Fruit fly (Drosophila melanogaster) whole organism, embryonic: ENCODE data around the gene CG31776.

ENCODE experiments used
- BEAF-32 ChIP-seq: fragments of 200-800 bp; sonication (Bioruptor generic); optimal IDR thresholded peaks from 3 replicates; lab custom pipeline; 2017; ENCODE audit warnings: missing biosample characterization, missing genetic modification characterization, mild to moderate bottlenecking, moderate library complexity, missing genetic modification reagents
- BtbVII ChIP-seq: fragments of 200-800 bp; sonication (Bioruptor generic); optimal IDR thresholded peaks from 3 replicates; lab custom pipeline; 2017; ENCODE audit warnings: missing biosample characterization, mild to moderate bottlenecking, missing genetic modification characterization
- C15 ChIP-seq: fragments of 200-800 bp; sonication (Bioruptor generic); IDR thresholded peaks from 3 replicates; pipeline ENCODE4 v1.3.6; 2022; ENCODE audit warnings: missing biosample characterization, missing genetic modification characterization
- CG10267 ChIP-seq: fragments of 200-800 bp; sonication (Bioruptor generic); optimal IDR thresholded peaks from 2 replicates; lab custom pipeline; 2018; ENCODE audit warnings: missing biosample characterization, mild to moderate bottlenecking, missing genetic modification characterization, moderate library complexity
- CG11093 ChIP-seq: fragments of 200-800 bp; sonication (Bioruptor generic); IDR thresholded peaks from 3 replicates; pipeline ENCODE4 v1.3.6; 2022; ENCODE audit warnings: missing biosample characterization, missing genetic modification characterization
- CG12219 ChIP-seq: fragments of 200-800 bp; sonication (Bioruptor generic); optimal IDR thresholded peaks from 3 replicates; lab custom pipeline; 2018; ENCODE audit warnings: missing biosample characterization, mild to moderate bottlenecking, missing genetic modification characterization
- CG12391 ChIP-seq: fragments of 200-800 bp; sonication (Bioruptor generic); optimal IDR thresholded peaks from 3 replicates; lab custom pipeline; 2018; ENCODE audit warnings: missing biosample characterization, mild to moderate bottlenecking, missing genetic modification characterization, moderate library complexity
- CG13624 ChIP-seq: fragments of 200-800 bp; sonication (Bioruptor generic); optimal IDR thresholded peaks from 2 replicates; lab custom pipeline; 2016; ENCODE audit warnings: missing biosample characterization, missing genetic modification characterization
- CG14710 ChIP-seq: fragments of 200-800 bp; sonication (Bioruptor generic); optimal IDR thresholded peaks from 3 replicates; lab custom pipeline; 2019; ENCODE audit warnings: missing biosample characterization, mild to moderate bottlenecking, missing genetic modification characterization, moderate library complexity
- CG15696 ChIP-seq: fragments of 200-800 bp; sonication (Bioruptor generic); optimal IDR thresholded peaks from 2 replicates; lab custom pipeline; 2019; ENCODE audit warnings: missing biosample characterization, mild to moderate bottlenecking, missing genetic modification characterization, moderate library complexity
- CG17186 ChIP-seq: fragments of 200-800 bp; sonication (Bioruptor generic); optimal IDR thresholded peaks from 3 replicates; lab custom pipeline; 2017; ENCODE audit warnings: missing biosample characterization, missing genetic modification reagents, missing genetic modification characterization
- CG17829 ChIP-seq: fragments of 200-800 bp; optimal IDR thresholded peaks from 2 replicates; lab custom pipeline; 2019; ENCODE audit warnings: missing biosample characterization, mild to moderate bottlenecking, missing genetic modification characterization, moderate library complexity
- CG2875 ChIP-seq: fragments of 200-800 bp; sonication (Bioruptor generic); optimal IDR thresholded peaks from 2 replicates; lab custom pipeline; 2017; ENCODE audit warnings: missing biosample characterization, mild to moderate bottlenecking, missing genetic modification characterization, missing genetic modification reagents
- CG4328 ChIP-seq: fragments of 200-800 bp; sonication (Bioruptor generic); optimal IDR thresholded peaks from 3 replicates; lab custom pipeline; 2017; ENCODE audit warnings: missing biosample characterization, missing genetic modification reagents, missing genetic modification characterization
- CG6254 ChIP-seq: fragments of 200-800 bp; sonication (Bioruptor generic); optimal IDR thresholded peaks from 3 replicates; lab custom pipeline; 2017; ENCODE audit warnings: mild to moderate bottlenecking, missing biosample characterization, missing genetic modification reagents, missing genetic modification characterization
- CG7963 ChIP-seq: fragments of 200-800 bp; sonication (Bioruptor generic); IDR thresholded peaks from 3 replicates; pipeline ENCODE4 v1.3.6; 2022; ENCODE audit warnings: missing biosample characterization, missing genetic modification characterization; ENCODE audit not compliant: partially characterized antibody
- CG9797 ChIP-seq: fragments of 200-800 bp; sonication (Bioruptor generic); optimal IDR thresholded peaks from 3 replicates; lab custom pipeline; 2018; ENCODE audit warnings: missing biosample characterization, mild to moderate bottlenecking, missing genetic modification characterization
- CTCF ChIP-seq: fragments of 200-800 bp; sonication (Bioruptor generic); optimal IDR thresholded peaks from 2 replicates; lab custom pipeline; 2017; ENCODE audit warnings: missing biosample characterization, mild to moderate bottlenecking, missing genetic modification characterization, moderate library complexity
- Dip2 ChIP-seq: fragments of 200-800 bp; sonication (Bioruptor generic); IDR thresholded peaks from 2 replicates; pipeline ENCODE4 v1.3.6; 2022; ENCODE audit warnings: missing biosample characterization, missing genetic modification characterization
- Dll ChIP-seq: fragments of 200-800 bp; sonication (Bioruptor generic); IDR thresholded peaks from 4 replicates; pipeline ENCODE4 v1.3.6; 2022; ENCODE audit warnings: missing biosample characterization, missing genetic modification characterization; ENCODE audit not compliant: partially characterized antibody
- E2f2 ChIP-seq: fragments of 200-800 bp; sonication (Bioruptor generic); IDR thresholded peaks from 2 replicates; pipeline ENCODE4 v1.3.6; 2022; ENCODE audit warnings: missing biosample characterization, missing genetic modification characterization
- Elba2 ChIP-seq: fragments of 200-800 bp; sonication (Bioruptor generic); optimal IDR thresholded peaks from 3 replicates; lab custom pipeline; 2016; ENCODE audit warnings: missing biosample characterization, missing genetic modification characterization
- Ets65A ChIP-seq: fragments of 200-800 bp; sonication (Bioruptor generic); peaks from one replicate; lab custom pipeline; 2016; ENCODE audit warnings: missing biosample characterization, missing genetic modification characterization
- HHEX ChIP-seq: fragments of 200-800 bp; sonication (Bioruptor generic); optimal IDR thresholded peaks from 3 replicates; lab custom pipeline; 2017; ENCODE audit warnings: missing biosample characterization, mild to moderate bottlenecking, missing genetic modification characterization, missing genetic modification reagents
- Hey ChIP-seq: fragments of 200-800 bp; sonication (Bioruptor generic); optimal IDR thresholded peaks from 3 replicates; lab custom pipeline; 2018; ENCODE audit warnings: missing biosample characterization, mild to moderate bottlenecking, missing genetic modification characterization
- Hr39 ChIP-seq: fragments of >200 bp; optimal IDR thresholded peaks from 2 replicates; lab custom pipeline; 2017
- MBD-R2 ChIP-seq: fragments of 200-800 bp; sonication (Bioruptor generic); IDR thresholded peaks from 2 replicates; pipeline ENCODE4 v1.3.6; 2022; ENCODE audit warnings: missing biosample characterization, missing genetic modification characterization
- Max ChIP-seq: fragments of 200-800 bp; sonication (Bioruptor generic); optimal IDR thresholded peaks from 2 replicates; lab custom pipeline; 2016; ENCODE audit warnings: missing biosample characterization, mild to moderate bottlenecking, missing genetic modification characterization
- Ptx1 ChIP-seq: fragments of 200-800 bp; sonication (Bioruptor generic); IDR thresholded peaks from 2 replicates; pipeline ENCODE4 v1.3.6; 2022; ENCODE audit warnings: missing biosample characterization, missing genetic modification characterization
- Scr ChIP-seq: fragments of 200-800 bp; sonication (Bioruptor generic); IDR thresholded peaks from 2 replicates; pipeline ENCODE4 v1.3.6; 2022; ENCODE audit warnings: missing biosample characterization, missing genetic modification characterization; ENCODE audit not compliant: partially characterized antibody
- Sin3A ChIP-seq: fragments of >200 bp; optimal IDR thresholded peaks from 2 replicates; lab custom pipeline; 2018
- Sox102F ChIP-seq: fragments of 200-800 bp; sonication (Bioruptor generic); optimal IDR thresholded peaks from 2 replicates; lab custom pipeline; 2018; ENCODE audit warnings: missing biosample characterization, mild to moderate bottlenecking, missing genetic modification characterization, moderate library complexity
- Spps ChIP-seq: fragments of 200-800 bp; sonication (Bioruptor generic); optimal IDR thresholded peaks from 2 replicates; lab custom pipeline; 2018; ENCODE audit warnings: missing biosample characterization, mild to moderate bottlenecking, missing genetic modification characterization
- bigmax ChIP-seq: fragments of 200-800 bp; sonication (Bioruptor generic); optimal IDR thresholded peaks from 2 replicates; lab custom pipeline; 2018; ENCODE audit warnings: missing biosample characterization, mild to moderate bottlenecking, missing genetic modification characterization
- cg ChIP-seq: fragments of 200-800 bp; sonication (Bioruptor generic); optimal IDR thresholded peaks from 3 replicates; lab custom pipeline; 2019; ENCODE audit warnings: missing biosample characterization, mild to moderate bottlenecking, missing genetic modification characterization, moderate library complexity
- chif ChIP-seq, 2 experiments: fragments of 200-800 bp; sonication (Bioruptor generic); optimal IDR thresholded peaks; 3 replicates each; lab custom pipeline; 2016; ENCODE audit warnings: missing biosample characterization in 2 of 2, missing genetic modification characterization in 2 of 2
- crp ChIP-seq, 2 experiments: fragments of 200-800 bp; sonication (Bioruptor generic); optimal IDR thresholded peaks; 2 replicates in 1 of 2; 3 replicates in 1 of 2; lab custom pipeline; 2017; ENCODE audit warnings: missing biosample characterization in 2 of 2, missing genetic modification characterization in 2 of 2, mild to moderate bottlenecking in 1 of 2, moderate library complexity in 1 of 2
- danr ChIP-seq: fragments of 200-800 bp; sonication (Bioruptor generic); IDR thresholded peaks from 2 replicates; pipeline ENCODE4 v1.3.6; 2022; ENCODE audit warnings: missing biosample characterization, missing genetic modification characterization
- dm ChIP-seq: fragments of 200-800 bp; sonication (Bioruptor generic); optimal IDR thresholded peaks from 3 replicates; lab custom pipeline; 2016; ENCODE audit warnings: missing biosample characterization, missing genetic modification characterization
- exex ChIP-seq: fragments of 200-800 bp; sonication (Bioruptor generic); optimal IDR thresholded peaks from 4 replicates; lab custom pipeline; 2018; ENCODE audit warnings: missing biosample characterization, mild to moderate bottlenecking, missing genetic modification characterization, moderate library complexity
- fu2 ChIP-seq: fragments of 200-800 bp; sonication (Bioruptor generic); optimal IDR thresholded peaks from 2 replicates; lab custom pipeline; 2016; ENCODE audit warnings: missing biosample characterization, missing genetic modification characterization
- gfzf ChIP-seq: fragments of 200-800 bp; sonication (Bioruptor generic); optimal IDR thresholded peaks from 2 replicates; lab custom pipeline; 2016; ENCODE audit warnings: missing biosample characterization, mild to moderate bottlenecking, missing genetic modification characterization, moderate library complexity
- gt ChIP-seq: fragments of 200-800 bp; sonication (Bioruptor generic); IDR thresholded peaks from 2 replicates; pipeline ENCODE4 v1.3.6; 2022; ENCODE audit warnings: missing biosample characterization, missing genetic modification characterization
- kah ChIP-seq: fragments of 200-800 bp; sonication (Bioruptor generic); optimal IDR thresholded peaks from 2 replicates; lab custom pipeline; 2018; ENCODE audit warnings: missing biosample characterization, mild to moderate bottlenecking, missing genetic modification characterization
- nmo ChIP-seq: fragments of 200-800 bp; sonication (Bioruptor generic); optimal IDR thresholded peaks from 2 replicates; lab custom pipeline; 2018; ENCODE audit warnings: missing biosample characterization, mild to moderate bottlenecking, missing genetic modification characterization, moderate library complexity
- pho ChIP-seq: fragments of 200-800 bp; sonication (Bioruptor generic); optimal IDR thresholded peaks from 2 replicates; lab custom pipeline; 2016; ENCODE audit warnings: missing biosample characterization, missing genetic modification characterization
- pros ChIP-seq: fragments of 200-800 bp; sonication (Bioruptor generic); optimal IDR thresholded peaks from 3 replicates; lab custom pipeline; 2019; ENCODE audit warnings: missing biosample characterization, mild to moderate bottlenecking, missing genetic modification characterization, moderate library complexity
- pzg ChIP-seq: fragments of 200-800 bp; sonication (Bioruptor generic); optimal IDR thresholded peaks from 3 replicates; lab custom pipeline; 2018; ENCODE audit warnings: missing biosample characterization, mild to moderate bottlenecking, missing genetic modification characterization, moderate library complexity
- zen ChIP-seq: fragments of 200-800 bp; sonication (Bioruptor generic); optimal IDR thresholded peaks from 3 replicates; lab custom pipeline; 2018; ENCODE audit warnings: missing biosample characterization, mild to moderate bottlenecking, missing genetic modification characterization, moderate library complexity
- zf30C ChIP-seq: fragments of 200-800 bp; sonication (Bioruptor generic); optimal IDR thresholded peaks from 3 replicates; lab custom pipeline; 2018; ENCODE audit warnings: missing biosample characterization, mild to moderate bottlenecking, missing genetic modification characterization

Gene CG31776

DNA sequence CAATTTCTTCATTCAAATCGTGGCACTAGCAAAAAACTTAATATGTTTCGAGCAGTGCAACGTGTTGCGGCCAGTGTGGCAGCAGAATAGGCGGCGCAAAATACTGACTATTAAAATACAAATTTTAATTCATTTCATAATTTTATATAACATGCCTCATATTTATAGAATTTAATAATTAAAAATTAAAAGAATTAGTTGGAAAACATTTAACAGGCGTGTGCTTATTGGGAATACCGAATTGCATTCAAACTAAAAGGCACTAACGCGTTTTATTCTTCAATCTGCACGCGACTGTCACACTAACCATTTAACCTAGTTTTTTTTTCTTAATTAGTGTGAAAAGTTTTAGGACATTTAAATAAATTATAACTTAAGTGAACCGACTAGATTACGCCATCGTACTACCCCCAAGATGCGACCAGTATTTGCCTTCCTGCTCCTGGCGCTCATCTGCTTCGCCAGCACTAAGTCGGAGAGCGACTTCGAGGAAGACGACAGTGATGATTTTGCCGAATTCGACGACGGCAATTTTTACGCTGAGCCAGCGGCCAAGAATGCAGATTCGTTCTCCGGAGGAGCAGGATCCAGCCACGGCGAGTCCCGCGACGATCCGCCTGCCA, 44.7 kb downstream of the CG31776 start, which contains the start of the genes LeuRS and CG17593:
TSS of gene LeuRS (minus strand) at position 88 of the 623 bp plus-strand sequence.
TSS of gene CG17593 (plus strand) at position 304 of the 623 bp plus-strand sequence.
- TF ChIP-seq BEAF-32, result peak; percentile 24
- no peak for TF ChIP-seq pho (GFP tag; lab: Kevin White, UChicago)
- TF ChIP-seq Scr (GFP tag; lab: Robert Waterston, UW), result 0 out of 2 replicates have a peak, but pooled peaks have one; percentile 24
- peak; percentile 60 for TF ChIP-seq CG10267 (tag; lab: Kevin White, UChicago)
- TF ChIP-seq Hey (tag; lab: Kevin White, UChicago), result no peak
- TF ChIP-seq C15, result no peak
- TF ChIP-seq crp (GFP tag; optimal IDR thresholded peaks at IDR 0.05; lab: Kevin White, UChicago), result peak in 1 of 2 experiments; percentile 18
- peak; percentile 66 for TF ChIP-seq CG14710 (tag; lab: Kevin White, UChicago)
- no peak for TF ChIP-seq HHEX (GFP tag; lab: Kevin White, UChicago)
- peak; percentile 70 for TF ChIP-seq Ets65A
- TF ChIP-seq Hr39 (lab: Kevin White, UChicago), result no peak
- no peak for TF ChIP-seq fu2 (GFP tag; lab: Kevin White, UChicago)
- TF ChIP-seq CG12219 (GFP tag; lab: Kevin White, UChicago), result no peak
- TF ChIP-seq pzg (GFP tag; lab: Kevin White, UChicago), result peak; percentile 40
- peak; percentile 58 for TF ChIP-seq Max (GFP tag; lab: Kevin White, UChicago)
- TF ChIP-seq E2f2 (GFP tag; lab: Robert Waterston, UW), result peak; percentile 46; the same call in 1 of the 2 replicates
- TF ChIP-seq Sin3A, result peak; percentile 30
- TF ChIP-seq Spps (tag; lab: Kevin White, UChicago), result peak; percentile 38
- no peak for TF ChIP-seq Ptx1 (GFP tag; lab: Robert Waterston, UW)
- TF ChIP-seq Dll (GFP tag; lab: Robert Waterston, UW), result no peak
- peak; percentile 50 for TF ChIP-seq CG12391 (tag; lab: Kevin White, UChicago)
- TF ChIP-seq cg (GFP tag; lab: Kevin White, UChicago), result no peak
- TF ChIP-seq nmo (GFP tag; lab: Kevin White, UChicago), result peak; percentile 50
- peak; percentile 61 for TF ChIP-seq MBD-R2
- TF ChIP-seq danr (GFP tag; lab: Robert Waterston, UW), result no peak
- peak; percentile 20 for TF ChIP-seq exex (tag; lab: Kevin White, UChicago)
- TF ChIP-seq kah (GFP tag; lab: Kevin White, UChicago), result no peak
- TF ChIP-seq CG2875 (GFP tag; lab: Kevin White, UChicago), result no peak
- peak; percentile 20 for TF ChIP-seq CG6254 (GFP tag; lab: Kevin White, UChicago)
- TF ChIP-seq CTCF (GFP tag; lab: Kevin White, UChicago), result peak; percentile 13
- TF ChIP-seq CG11093, result no peak
- TF ChIP-seq zf30C (GFP tag; lab: Kevin White, UChicago), result peak; percentile 54
- no peak for TF ChIP-seq chif (GFP tag; optimal IDR thresholded peaks at IDR 0.05; lab: Kevin White, UChicago)
- no peak for TF ChIP-seq pros
- peak; percentile 39 for TF ChIP-seq dm (GFP tag; lab: Kevin White, UChicago)
- TF ChIP-seq CG13624 (GFP tag; lab: Kevin White, UChicago), result no peak
- no peak for TF ChIP-seq Dip2 (GFP tag; lab: Robert Waterston, UW)
- peak; percentile 80 for TF ChIP-seq bigmax (GFP tag; lab: Kevin White, UChicago)
- TF ChIP-seq CG9797 (GFP tag; lab: Kevin White, UChicago), result peak; percentile 90
- TF ChIP-seq CG17186 (GFP tag; lab: Kevin White, UChicago), result peak; percentile 16
- peak; percentile 51 for TF ChIP-seq CG17829 (tag; lab: Kevin White, UChicago)
- TF ChIP-seq BtbVII, result no peak
- peak; percentile 70 for TF ChIP-seq gfzf (GFP tag; lab: Kevin White, UChicago)
- no peak for TF ChIP-seq gt
- peak; percentile 5 for TF ChIP-seq Elba2 (GFP tag; lab: Kevin White, UChicago)
- peak; percentile 29 for TF ChIP-seq zen (tag; lab: Kevin White, UChicago)
- TF ChIP-seq CG7963 (GFP tag; lab: Robert Waterston, UW), result 0 out of 3 replicates have a peak, but pooled peaks have one; percentile 20
- no peak for TF ChIP-seq CG4328 (GFP tag; lab: Kevin White, UChicago)
- no peak for TF ChIP-seq Sox102F
- no peak for TF ChIP-seq CG15696 (tag; lab: Kevin White, UChicago)
